Worm (Caenorhabditis elegans): ENCODE results near the gene F41C3.7.

The F41C3.7 gene

DNA sequence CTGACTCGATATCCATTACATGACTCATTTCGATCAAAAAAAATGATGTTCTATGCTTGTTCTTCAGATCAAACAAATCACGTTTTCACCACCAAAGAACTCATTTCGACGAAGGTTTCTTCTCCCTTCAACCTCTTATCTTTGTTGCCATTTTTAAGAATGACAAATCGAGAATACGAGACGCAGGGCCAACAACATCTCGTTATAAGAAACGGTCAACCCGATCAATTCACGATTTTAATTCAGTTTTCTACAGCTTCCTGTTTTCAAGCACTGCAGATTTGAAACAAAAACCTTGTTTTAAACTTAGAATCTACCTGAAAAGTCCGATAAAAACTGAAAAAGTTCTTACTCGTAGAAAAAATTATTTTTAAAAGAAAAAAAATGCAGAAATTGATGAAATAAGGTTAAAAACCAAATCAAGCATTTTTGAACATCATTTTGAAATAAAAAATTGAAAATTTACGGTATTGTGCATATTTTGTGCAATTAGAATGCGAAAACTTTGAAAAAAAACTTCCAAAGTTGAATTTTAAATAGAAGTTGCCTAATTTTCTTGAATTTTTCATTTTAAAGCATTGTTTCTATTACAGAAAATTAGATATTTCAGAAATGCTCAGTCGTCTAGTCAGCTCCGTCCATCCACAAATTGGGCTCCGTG is 11.8 kb downstream of the F41C3.7 start, which contains the start of gene acs-11 (continued):
- no peak for TF ChIP-seq efl-1 (optimal IDR thresholded peaks at IDR 0.05)
- peak in 1 of 2 experiments; percentile 89 for TF ChIP-seq efl-1 (GFP tag; optimal IDR thresholded peaks at IDR 0.05 in 1 of 2)
- peak; percentile 61 for TF ChIP-seq nhr-85 (tag)
- peak in 1 of 2 experiments; percentile 58 for TF ChIP-seq lin-35 (GFP tag; optimal IDR thresholded peaks at IDR 0.05)
- peak; percentile 11 for TF ChIP-seq nhr-20 (tag; optimal IDR thresholded peaks at IDR 0.05)
- TF ChIP-seq sox-4 (tag; optimal IDR thresholded peaks at IDR 0.05), result no peak
- peak; percentile 22 for TF ChIP-seq elt-2 (tag; optimal IDR thresholded peaks at IDR 0.05)
- peak; percentile 27 for TF ChIP-seq unc-130 (tag; optimal IDR thresholded peaks at IDR 0.05)
- no peak for TF ChIP-seq C16A3.4 (tag; optimal IDR thresholded peaks at IDR 0.05)

DNA sequence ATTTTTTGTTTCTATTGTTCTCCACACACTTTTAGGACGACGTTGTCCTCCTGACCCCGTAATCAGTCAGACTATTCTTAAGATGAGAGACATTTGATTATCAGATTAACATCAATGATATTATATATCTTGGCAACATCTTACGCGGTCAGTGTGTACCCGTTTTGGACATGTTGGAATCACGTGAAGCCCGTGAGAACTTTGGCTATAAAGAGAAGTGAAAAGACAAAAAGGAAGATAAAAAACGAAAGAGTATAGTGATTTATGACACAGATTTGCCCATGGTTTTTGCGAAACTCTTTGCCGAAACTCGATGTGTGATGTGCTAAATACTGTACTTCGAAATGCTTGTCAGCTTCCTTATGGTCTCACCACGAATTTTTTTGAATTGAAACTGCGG is 15.4 kb downstream of the F41C3.7 start:
- TF ChIP-seq snu-23 (GFP tag; optimal IDR thresholded peaks at IDR 0.05) (peak; percentile 71), hlh-17 (GFP tag; optimal IDR thresholded peaks at IDR 0.05; ENCODE audit: borderline replicate concordance) (no peak), nhr-90 (tag; optimal IDR thresholded peaks at IDR 0.05; ENCODE audit: poor library complexity) (peak; percentile 79), nhr-11 (tag; optimal IDR thresholded peaks at IDR 0.05) (peak; percentile 38), unc-130 (tag; optimal IDR thresholded peaks at IDR 0.05) (peak; percentile 84), nhr-47 (tag; optimal IDR thresholded peaks at IDR 0.05) (peak; percentile 47), grh-1 (GFP tag; IDR thresholded peaks at IDR 0.05) (peak; percentile 73), blmp-1 (tag; optimal IDR thresholded peaks at IDR 0.05) (peak; percentile 95), elt-2 (tag; optimal IDR thresholded peaks at IDR 0.05) (no peak), mdl-1 (tag; optimal IDR thresholded peaks at IDR 0.05) (peak in 1 of 2 experiments; percentile 12), ceh-8 (GFP tag; optimal IDR thresholded peaks at IDR 0.05) (no peak), Y116A8C.19 (tag; optimal IDR thresholded peaks at IDR 0.05; ENCODE audit: borderline replicate concordance) (no peak), efl-1 (optimal IDR thresholded peaks at IDR 0.05) (peak in 1 of 2 experiments; percentile 8), efl-1 (GFP tag; optimal IDR thresholded peaks at IDR 0.05 in 1 of 2) (peak in 1 of 2 experiments; percentile 68), lsy-2 (tag; optimal IDR thresholded peaks at IDR 0.05) (peak in 1 of 2 experiments; percentile 38), nhr-71 (tag; optimal IDR thresholded peaks at IDR 0.05) (peak; percentile 79), lin-35 (GFP tag; optimal IDR thresholded peaks at IDR 0.05) (peak in 1 of 2 experiments; percentile 55), alr-1 (tag; optimal IDR thresholded peaks at IDR 0.05; ENCODE audit: borderline replicate concordance) (no peak), nhr-85 (tag) (peak; percentile 96), C04F5.9 (tag; optimal IDR thresholded peaks at IDR 0.05) (no peak), fkh-4 (tag; optimal IDR thresholded peaks at IDR 0.05; ENCODE audit: borderline replicate concordance) (no peak), sox-4 (tag; optimal IDR thresholded peaks at IDR 0.05) (no peak), nhr-19 (GFP tag; conservative IDR thresholded peaks at IDR 0.05) (peak; percentile 55), rnt-1 (tag; optimal IDR thresholded peaks at IDR 0.05) (no peak), C34B4.2 (tag; optimal IDR thresholded peaks at IDR 0.05) (no peak), dpl-1 (GFP tag; optimal IDR thresholded peaks at IDR 0.05) (peak in 1 of 3 experiments; percentile 22), lin-14 (GFP tag; optimal IDR thresholded peaks at IDR 0.05) (peak; percentile 68), sptf-1 (tag; optimal IDR thresholded peaks at IDR 0.05) (no peak), tbx-2 (tag; optimal IDR thresholded peaks at IDR 0.05) (peak; percentile 63), F16B12.6 (tag; optimal IDR thresholded peaks at IDR 0.05) (no peak), elt-3 (tag; optimal IDR thresholded peaks at IDR 0.05) (peak; percentile 4 to 98 (median 80)), nhr-28 (tag; optimal IDR thresholded peaks at IDR 0.05) (no peak), nhr-20 (tag; optimal IDR thresholded peaks at IDR 0.05) (peak; percentile 82)

DNA sequence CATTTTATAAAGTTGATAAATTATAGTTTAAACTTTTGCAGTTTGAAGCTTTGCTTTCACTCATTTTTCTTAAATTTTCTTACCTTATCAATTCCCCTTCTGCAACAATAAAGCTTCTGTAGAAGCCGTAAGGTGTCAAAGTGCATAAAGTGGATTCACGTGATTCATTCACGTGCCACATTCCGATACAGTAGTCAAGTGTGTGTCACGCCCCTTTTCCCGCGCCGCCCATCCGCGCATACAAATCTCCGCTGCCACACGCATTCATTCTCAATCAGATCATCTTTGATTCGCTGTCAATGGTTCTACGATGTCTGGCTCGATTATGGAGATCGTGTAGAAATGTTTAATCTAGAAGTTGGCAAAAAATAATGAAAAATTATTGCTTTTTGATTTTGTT is 17.2 kb downstream of the F41C3.7 start:
- TF ChIP-seq nhr-85 (tag), result peak; percentile 84
- peak in 1 of 2 experiments; percentile 44 for TF ChIP-seq mdl-1 (tag; optimal IDR thresholded peaks at IDR 0.05)
- no peak for TF ChIP-seq rnt-1 (tag; optimal IDR thresholded peaks at IDR 0.05)
- TF ChIP-seq unc-98 (GFP tag; IDR thresholded peaks at IDR 0.05), result no peak
- no peak for TF ChIP-seq unc-86 (tag; optimal IDR thresholded peaks at IDR 0.05)
- peak; percentile 37 for TF ChIP-seq nhr-71 (tag; optimal IDR thresholded peaks at IDR 0.05)
- no peak for TF ChIP-seq Y116A8C.19 (tag; optimal IDR thresholded peaks at IDR 0.05; ENCODE audit: borderline replicate concordance)
- peak in 1 of 2 experiments; percentile 8 for TF ChIP-seq lin-35 (GFP tag; optimal IDR thresholded peaks at IDR 0.05)
- TF ChIP-seq blmp-1 (tag; optimal IDR thresholded peaks at IDR 0.05), result peak; percentile 32
- no peak for TF ChIP-seq zag-1 (tag; optimal IDR thresholded peaks at IDR 0.05)
- TF ChIP-seq egl-27 (tag; optimal IDR thresholded peaks at IDR 0.05), result no peak
- TF ChIP-seq snu-23 (GFP tag; optimal IDR thresholded peaks at IDR 0.05), result peak; percentile 5
- no peak for TF ChIP-seq ztf-11 (tag; optimal IDR thresholded peaks at IDR 0.05)
- no peak for TF ChIP-seq ces-1 (GFP tag; optimal IDR thresholded peaks at IDR 0.05)
- TF ChIP-seq grh-1 (GFP tag; IDR thresholded peaks at IDR 0.05), result 0 out of 2 replicates have a peak, but pooled peaks have one; percentile 6
- TF ChIP-seq nhr-20 (tag; optimal IDR thresholded peaks at IDR 0.05), result peak; percentile 24
- no peak for TF ChIP-seq hpl-2 (GFP tag; optimal IDR thresholded peaks at IDR 0.05)
- TF ChIP-seq elt-3 (tag; optimal IDR thresholded peaks at IDR 0.05), result peak in 2 of 6 experiments; percentile 13 to 55
- no peak for TF ChIP-seq ets-5 (GFP tag; IDR thresholded peaks at IDR 0.05)
- TF ChIP-seq tlp-1 (tag; optimal IDR thresholded peaks at IDR 0.05), result no peak
- TF ChIP-seq nhr-19 (GFP tag; conservative IDR thresholded peaks at IDR 0.05), result peak; percentile 40
- TF ChIP-seq ceh-88 (GFP tag; IDR thresholded peaks at IDR 0.05), result no peak
- TF ChIP-seq nhr-47 (tag; optimal IDR thresholded peaks at IDR 0.05), result peak; percentile 30
- TF ChIP-seq lin-14 (GFP tag; optimal IDR thresholded peaks at IDR 0.05), result peak; percentile 19
- TF ChIP-seq fkh-4 (tag; optimal IDR thresholded peaks at IDR 0.05; ENCODE audit: borderline replicate concordance), result no peak

Data from whole organism, L1 larva.